Fruit fly (Drosophila melanogaster) S2 (cell line): ENCODE data around the gene CG18598.

Experiments used
- CG8478 ChIP-seq: fragments of >200 bp; optimal IDR thresholded peaks from 2 replicates; lab custom pipeline; 2018
- CTCF ChIP-seq, 2 experiments: fragments of >200 bp; optimal IDR thresholded peaks; 2 replicates each; lab custom pipeline; 2018

DNA sequence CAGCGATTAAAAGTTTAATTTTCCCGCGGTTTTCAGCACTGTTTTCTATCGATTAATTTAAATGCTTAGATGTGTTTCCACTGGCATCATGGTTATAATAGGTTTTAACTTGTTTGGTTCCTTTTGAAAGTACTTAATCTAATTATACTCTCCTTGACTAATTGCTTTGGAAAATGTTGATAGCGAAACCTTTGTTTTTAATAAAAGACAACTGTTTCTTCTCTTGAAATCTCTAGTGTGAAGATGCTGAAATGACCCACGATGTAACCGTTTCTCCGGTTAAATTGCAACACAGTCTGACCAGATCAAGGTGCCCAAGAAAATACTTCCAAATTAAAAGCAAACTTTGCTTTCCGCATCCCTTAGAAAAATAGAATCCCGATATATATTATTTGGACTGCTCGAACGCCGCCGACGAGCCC, 48.0 kb downstream of the CG18598 start, which contains the start of gene Dlc90F:
- TF ChIP-seq CTCF (optimal IDR thresholded peaks at IDR 0.05; lab: Kevin White, UChicago): no peak
- TF ChIP-seq CG8478 (lab: Kevin White, UChicago): no peak
